Worm (Caenorhabditis elegans) whole organism, late embryonic: ENCODE results near the gene C50F4.10.

Experiments used
- C08G9.2 ChIP-seq: sonication (generic microtip); optimal IDR thresholded peaks from 2 replicates; lab custom pipeline; 2016; ENCODE audit warnings: mild to moderate bottlenecking, missing genetic modification characterization, moderate library complexity, missing compliant biosample characterization
- C38D4.7 ChIP-seq: fragments of 200-800 bp; sonication (Bioruptor generic); optimal IDR thresholded peaks from 2 replicates; lab custom pipeline; 2018; ENCODE audit warnings: mild to moderate bottlenecking, missing genetic modification characterization, moderate library complexity, missing compliant biosample characterization
- F13H6.1 ChIP-seq: sonication (generic microtip); optimal IDR thresholded peaks from 2 replicates; lab custom pipeline; 2016; ENCODE audit warnings: missing genetic modification characterization, missing compliant biosample characterization
- K02D7.2 ChIP-seq: sonication (generic microtip); optimal IDR thresholded peaks from 2 replicates; lab custom pipeline; 2017; ENCODE audit warnings: mild to moderate bottlenecking, missing genetic modification characterization, missing compliant biosample characterization
- K09A11.1 ChIP-seq: sonication (generic microtip); optimal IDR thresholded peaks from 2 replicates; lab custom pipeline; 2017; ENCODE audit warnings: antibody characterized with exemption, mild to moderate bottlenecking, missing genetic modification characterization, missing compliant biosample characterization; ENCODE audit not compliant: insufficient read depth
- Y22D7AL.16 ChIP-seq: sonication (generic microtip); optimal IDR thresholded peaks from 2 replicates; lab custom pipeline; 2016; ENCODE audit warnings: missing genetic modification characterization, missing compliant biosample characterization
- ama-1 ChIP-seq: fragments of 150-350 bp; optimal IDR thresholded peaks from 2 replicates; lab custom pipeline; 2014
- ceh-14 ChIP-seq: sonication (generic microtip); optimal IDR thresholded peaks from 2 replicates; lab custom pipeline; 2016; ENCODE audit warnings: missing genotype, missing genetic modification characterization, missing compliant biosample characterization
- ceh-18 ChIP-seq: sonication (generic microtip); optimal IDR thresholded peaks from 2 replicates; lab custom pipeline; 2016; ENCODE audit warnings: missing genetic modification characterization, missing compliant biosample characterization
- ceh-2 ChIP-seq: sonication (generic microtip); optimal IDR thresholded peaks from 2 replicates; lab custom pipeline; 2016; ENCODE audit warnings: missing genotype, missing genetic modification characterization, missing compliant biosample characterization
- ceh-22 ChIP-seq: sonication (generic microtip); optimal IDR thresholded peaks from 2 replicates; lab custom pipeline; 2017; ENCODE audit warnings: missing biosample characterization, missing genetic modification characterization
- ceh-30 ChIP-seq: fragments of 150-350 bp; optimal IDR thresholded peaks from 2 replicates; lab custom pipeline; 2014; ENCODE audit warnings: missing biosample characterization, missing genetic modification characterization
- ceh-31 ChIP-seq: sonication (generic microtip); optimal IDR thresholded peaks from 2 replicates; lab custom pipeline; 2016; ENCODE audit warnings: missing genetic modification characterization, missing compliant biosample characterization
- ceh-34 ChIP-seq: sonication (generic microtip); optimal IDR thresholded peaks from 2 replicates; lab custom pipeline; 2016; ENCODE audit warnings: mild to moderate bottlenecking, missing genetic modification characterization, missing compliant biosample characterization
- ceh-48 ChIP-seq: sonication (generic microtip); optimal IDR thresholded peaks from 2 replicates; lab custom pipeline; 2016; ENCODE audit warnings: missing genetic modification characterization, inconsistent platforms, missing compliant biosample characterization
- che-1 ChIP-seq: sonication (generic microtip); optimal IDR thresholded peaks from 2 replicates; lab custom pipeline; 2016; ENCODE audit warnings: mild to moderate bottlenecking, missing genetic modification characterization, missing compliant biosample characterization
- dve-1 ChIP-seq: sonication (generic microtip); optimal IDR thresholded peaks from 2 replicates; lab custom pipeline; 2017; ENCODE audit warnings: antibody characterized with exemption, mild to moderate bottlenecking, missing genetic modification characterization, missing compliant biosample characterization
- elt-2 ChIP-seq: sonication (generic microtip); optimal IDR thresholded peaks from 2 replicates; lab custom pipeline; 2016; ENCODE audit warnings: missing genetic modification reagents, missing genetic modification characterization, missing compliant biosample characterization
- fkh-6 ChIP-seq: sonication (generic microtip); optimal IDR thresholded peaks from 2 replicates; lab custom pipeline; 2016; ENCODE audit warnings: missing genetic modification characterization, missing compliant biosample characterization
- hlh-30 ChIP-seq: sonication (generic microtip); optimal IDR thresholded peaks from 2 replicates; lab custom pipeline; 2017; ENCODE audit warnings: antibody characterized with exemption, missing genetic modification characterization, missing compliant biosample characterization; ENCODE audit not compliant: insufficient read depth
- lin-11 ChIP-seq: fragments of 200-800 bp; sonication (Bioruptor generic); optimal IDR thresholded peaks from 2 replicates; lab custom pipeline; 2018; ENCODE audit warnings: mild to moderate bottlenecking, missing genetic modification characterization, missing compliant biosample characterization
- madf-2 ChIP-seq: sonication (generic microtip); optimal IDR thresholded peaks from 2 replicates; lab custom pipeline; 2017; ENCODE audit warnings: missing genetic modification characterization, missing compliant biosample characterization
- nfya-1 ChIP-seq: sonication (generic microtip); optimal IDR thresholded peaks from 2 replicates; lab custom pipeline; 2017; ENCODE audit warnings: missing genetic modification characterization, mild to moderate bottlenecking, missing compliant biosample characterization, antibody characterized with exemption, moderate library complexity
- nhr-232 ChIP-seq: sonication (generic microtip); optimal IDR thresholded peaks from 2 replicates; lab custom pipeline; 2016; ENCODE audit warnings: missing genetic modification characterization, missing compliant biosample characterization
- npax-4 ChIP-seq: sonication (generic microtip); optimal IDR thresholded peaks from 2 replicates; lab custom pipeline; 2016; ENCODE audit warnings: missing genetic modification characterization, missing compliant biosample characterization
- odd-2 ChIP-seq: sonication (generic microtip); optimal IDR thresholded peaks from 2 replicates; lab custom pipeline; 2017; ENCODE audit warnings: antibody characterized with exemption, mild to moderate bottlenecking, missing genetic modification characterization, missing compliant biosample characterization
- pat-9 ChIP-seq: fragments of 200-800 bp; sonication (Bioruptor generic); optimal IDR thresholded peaks from 2 replicates; lab custom pipeline; 2018; ENCODE audit warnings: mild to moderate bottlenecking, missing genetic modification characterization, moderate library complexity, missing compliant biosample characterization
- pax-1 ChIP-seq: fragments of 150-350 bp; optimal IDR thresholded peaks from 2 replicates; lab custom pipeline; 2014; ENCODE audit warnings: missing biosample characterization, missing genetic modification characterization
- pha-4 ChIP-seq: fragments of 150-350 bp; optimal IDR thresholded peaks from 2 replicates; lab custom pipeline; 2018; ENCODE audit warnings: missing biosample characterization, missing genetic modification reagents, missing genetic modification characterization
- ref-2 ChIP-seq: sonication (generic microtip); optimal IDR thresholded peaks from 2 replicates; lab custom pipeline; 2016; ENCODE audit warnings: missing genetic modification characterization, missing compliant biosample characterization
- rnt-1 ChIP-seq: sonication (generic microtip); optimal IDR thresholded peaks from 2 replicates; lab custom pipeline; 2016; ENCODE audit warnings: missing genetic modification characterization, missing compliant biosample characterization
- sox-2 ChIP-seq: fragments of 200-800 bp; sonication (Bioruptor generic); IDR thresholded peaks from 2 replicates; pipeline ENCODE4 v1.3.6; 2022; ENCODE audit warnings: missing genetic modification reagents, missing genetic modification characterization, missing compliant biosample characterization
- sox-4 ChIP-seq: sonication (generic microtip); optimal IDR thresholded peaks from 2 replicates; lab custom pipeline; 2017; ENCODE audit warnings: mild to moderate bottlenecking, missing genetic modification characterization, inconsistent platforms, missing compliant biosample characterization
- syd-9 ChIP-seq: sonication (generic microtip); optimal IDR thresholded peaks from 2 replicates; lab custom pipeline; 2016; ENCODE audit warnings: mild to moderate bottlenecking, missing genetic modification characterization, moderate library complexity, missing compliant biosample characterization
- tbx-2 ChIP-seq: sonication (generic microtip); optimal IDR thresholded peaks from 2 replicates; lab custom pipeline; 2016; ENCODE audit warnings: missing genetic modification characterization, missing compliant biosample characterization
- ttx-3 ChIP-seq: sonication (generic microtip); optimal IDR thresholded peaks from 2 replicates; lab custom pipeline; 2016; ENCODE audit warnings: missing genetic modification reagents, missing genetic modification characterization, missing compliant biosample characterization
- unc-3 ChIP-seq, 2 experiments: fragments of 200-800 bp in 1 of 2; sonication (Bioruptor generic) in 1 of 2; sonication (generic microtip) in 1 of 2; conservative IDR thresholded peaks in 1 of 2; optimal IDR thresholded peaks in 1 of 2; 2 replicates each; pipeline versions ENCODE4 v1.3.6 to Lab custom; 2016 to 2022; ENCODE audit warnings: missing compliant biosample characterization in 2 of 2, missing genetic modification characterization in 2 of 2, missing genetic modification reagents in 1 of 2
- unc-42 ChIP-seq: sonication (generic microtip); optimal IDR thresholded peaks from 2 replicates; lab custom pipeline; 2016; ENCODE audit warnings: missing genotype, missing genetic modification characterization, missing compliant biosample characterization
- unc-86 ChIP-seq: sonication (generic microtip); optimal IDR thresholded peaks from 2 replicates; lab custom pipeline; 2016; ENCODE audit warnings: missing genetic modification characterization, missing compliant biosample characterization
- ztf-16 ChIP-seq: sonication (generic microtip); optimal IDR thresholded peaks from 2 replicates; lab custom pipeline; 2017; ENCODE audit warnings: missing genetic modification characterization, missing compliant biosample characterization

Gene C50F4.10

DNA sequence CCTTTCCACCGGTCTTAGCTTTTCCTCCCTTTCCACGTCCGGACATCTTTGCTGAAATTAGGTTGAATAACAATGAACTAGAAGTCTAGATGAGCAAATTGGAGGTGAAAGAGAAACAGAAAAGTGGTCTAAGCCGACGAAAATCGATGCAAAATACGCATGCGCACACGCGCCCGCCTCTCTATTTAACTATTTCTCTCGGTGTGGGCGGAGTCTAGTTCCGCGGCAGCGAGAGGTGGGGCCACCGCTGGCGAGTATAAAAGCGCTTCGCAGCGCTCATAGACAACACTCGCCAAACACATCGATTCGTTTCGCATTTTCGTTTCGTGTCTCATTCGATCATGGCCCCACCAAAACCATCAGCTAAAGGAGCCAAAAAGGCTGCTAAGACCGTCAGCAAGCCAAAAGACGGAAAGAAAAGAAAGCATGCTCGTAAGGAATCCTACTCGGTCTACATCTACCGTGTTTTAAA, 13.9 kb upstream of the C50F4.10 start, which contains the start of the genes his-35 and his-41:
his-35 (minus strand) TSS at position 51 of the 472 bp plus-strand sequence.
his-41 (plus strand) TSS at position 299 of the 472 bp plus-strand sequence.
- TF ChIP-seq ceh-31 (tag; lab: Kevin White, UChicago) (peak; percentile 11), rnt-1 (tag; lab: Kevin White, UChicago) (peak; percentile 11), ceh-22 (tag; lab: Kevin White, UChicago) (no peak), ceh-48 (tag; lab: Kevin White, UChicago) (peak; percentile 56), C08G9.2 (tag; lab: Kevin White, UChicago) (no peak), dve-1 (tag; lab: Kevin White, UChicago) (peak; percentile 6), F13H6.1 (tag; lab: Kevin White, UChicago) (no peak), ztf-16 (tag; lab: Kevin White, UChicago) (no peak), sox-2 (GFP tag; lab: Robert Waterston, UW) (no peak), ceh-18 (no peak), nfya-1 (tag; lab: Kevin White, UChicago) (peak; percentile 39), pha-4 (no peak), nhr-232 (tag; lab: Kevin White, UChicago) (no peak), odd-2 (tag; lab: Kevin White, UChicago) (no peak), ama-1 (lab: Kevin White, UChicago) (no peak)
- TF ChIP-seq, all 69 proteins: peak for 5

ce11 chrV:9544176-9544632, 12.8 kb upstream of the C50F4.10 start, which contains the start of gene mdf-1:
Gene mdf-1, minus strand, starts transcription at chrV:9544226.
- TF ChIP-seq ceh-14 (tag; lab: Kevin White, UChicago) (peak; percentile 50), pat-9 (peak; percentile 31), elt-2 (tag; lab: Kevin White, UChicago) (peak; percentile 50), ceh-2 (tag; lab: Kevin White, UChicago) (peak; percentile 6), madf-2 (tag; lab: Kevin White, UChicago) (no peak), nfya-1 (tag; lab: Kevin White, UChicago) (peak; percentile 69), K02D7.2 (peak; percentile 16), sox-4 (tag; lab: Kevin White, UChicago) (peak; percentile 22), ceh-18 (peak; percentile 31), unc-3 (GFP tag; conservative IDR thresholded peaks at IDR 0.05; lab: Robert Waterston, UW) (0 out of 2 replicates have a peak, but pooled peaks have one; percentile 6), unc-3 (tag; optimal IDR thresholded peaks at IDR 0.05; lab: Kevin White, UChicago) (no peak), ztf-16 (tag; lab: Kevin White, UChicago) (no peak), pax-1 (tag; lab: Kevin White, UChicago) (peak; percentile 21), C38D4.7 (GFP tag; lab: Kevin White, UChicago) (no peak), ref-2 (tag; lab: Kevin White, UChicago) (peak; percentile 7), ceh-31 (tag; lab: Kevin White, UChicago) (peak; percentile 42), che-1 (peak; percentile 2), ceh-34 (tag; lab: Kevin White, UChicago) (peak; percentile 14), ceh-30 (tag; lab: Kevin White, UChicago) (no peak), unc-86 (tag; lab: Kevin White, UChicago) (peak; percentile 25), tbx-2 (tag; lab: Kevin White, UChicago) (peak; percentile 73), unc-42 (tag; lab: Kevin White, UChicago) (peak; percentile 25), syd-9 (tag; lab: Kevin White, UChicago) (no peak), K09A11.1 (tag; lab: Kevin White, UChicago) (peak; percentile 62)

ce11 chrV:9541506-9541905, 10.1 kb upstream of the C50F4.10 start, which contains the start of gene C50F4.16:
Gene C50F4.16, minus strand, starts transcription at chrV:9541606.
- TF ChIP-seq Y22D7AL.16 (tag; lab: Kevin White, UChicago) (no peak), npax-4 (tag; lab: Kevin White, UChicago) (no peak), lin-11 (tag; lab: Kevin White, UChicago) (no peak), unc-86 (tag; lab: Kevin White, UChicago) (no peak), ceh-14 (tag; lab: Kevin White, UChicago) (no peak), ref-2 (tag; lab: Kevin White, UChicago) (no peak), ttx-3 (tag; lab: Kevin White, UChicago) (no peak), ztf-16 (tag; lab: Kevin White, UChicago) (no peak), nhr-232 (tag; lab: Kevin White, UChicago) (no peak), hlh-30 (tag; lab: Kevin White, UChicago) (no peak), fkh-6 (tag; lab: Kevin White, UChicago) (no peak), pat-9 (no peak)
